4 worm cellular contexts compared by ENCODE assay signal in the genomic region with DNA sequence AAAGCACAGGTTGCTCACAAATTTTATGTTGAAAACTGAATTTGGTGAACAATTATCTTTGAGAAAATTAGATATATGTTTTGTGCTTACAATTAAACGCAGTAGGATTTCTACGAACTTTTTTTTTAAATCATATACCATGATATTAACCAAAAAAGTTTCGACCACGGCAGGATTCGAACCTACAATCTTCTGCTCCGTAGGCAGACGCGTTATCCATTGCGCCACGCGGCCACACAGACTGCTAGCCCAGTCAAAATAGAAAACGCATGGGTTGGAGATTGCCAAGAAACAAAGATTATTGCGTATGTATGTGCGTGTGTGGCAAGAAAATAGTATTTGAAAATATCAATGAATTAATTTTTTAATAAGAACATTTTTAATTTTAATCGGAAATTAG.
TF ChIP-seq lines count a peak whose summit lies in the region.

No protein-coding gene starts in this region.

TF ChIP-seq in whole organism, L2 larva, 48 proteins besides CTCF, POLR2A, EP300 and RAD21 (continued from another document):
- TF ChIP-seq unc-39 (tag; optimal IDR thresholded peaks at IDR 0.05; lab: Kevin White, UChicago), result no peak
- TF ChIP-seq mbf-1 (tag; optimal IDR thresholded peaks at IDR 0.05; lab: Kevin White, UChicago), result no peak
- no peak for TF ChIP-seq elt-3 (tag; optimal IDR thresholded peaks at IDR 0.05; lab: Kevin White, UChicago)
- TF ChIP-seq nhr-237 (tag; optimal IDR thresholded peaks at IDR 0.05; lab: Kevin White, UChicago), result no peak
- TF ChIP-seq egl-27 (tag; optimal IDR thresholded peaks at IDR 0.05; lab: Kevin White, UChicago), result no peak
- peak; percentile 56 for TF ChIP-seq sma-9 (GFP tag; optimal IDR thresholded peaks at IDR 0.05; lab: Kevin White, UChicago)
- TF ChIP-seq sma-9 (tag; optimal IDR thresholded peaks at IDR 0.05; lab: Kevin White, UChicago), result no peak
- TF ChIP-seq mdl-1 (tag; optimal IDR thresholded peaks at IDR 0.05; lab: Kevin White, UChicago), result no peak
- TF ChIP-seq nhr-21 (tag; optimal IDR thresholded peaks at IDR 0.05; lab: Kevin White, UChicago), result peak; percentile 62
- no peak for TF ChIP-seq ztf-1 (GFP tag; conservative IDR thresholded peaks at IDR 0.05; lab: Robert Waterston, UW)
- TF ChIP-seq dmd-4 (tag; optimal IDR thresholded peaks at IDR 0.05; lab: Kevin White, UChicago), result no peak
- TF ChIP-seq R02D3.7 (tag; optimal IDR thresholded peaks at IDR 0.05; lab: Kevin White, UChicago), result no peak
- TF ChIP-seq ceh-82 (tag; optimal IDR thresholded peaks at IDR 0.05; lab: Kevin White, UChicago), result no peak
- TF ChIP-seq sma-3 (GFP tag; optimal IDR thresholded peaks at IDR 0.05; lab: Kevin White, UChicago), result peak; percentile 44
- no peak for TF ChIP-seq Y55F3AM.14 (GFP tag; optimal IDR thresholded peaks at IDR 0.05; lab: Kevin White, UChicago)
- no peak for TF ChIP-seq aly-2 (tag; optimal IDR thresholded peaks at IDR 0.05; lab: Kevin White, UChicago)
- TF ChIP-seq ZK546.5 (tag; optimal IDR thresholded peaks at IDR 0.05; lab: Kevin White, UChicago), result no peak
- TF ChIP-seq mab-5 (tag; optimal IDR thresholded peaks at IDR 0.05; lab: Kevin White, UChicago), result no peak
- TF ChIP-seq unc-55 (GFP tag; optimal IDR thresholded peaks at IDR 0.05; lab: Kevin White, UChicago), result peak; percentile 46
- TF ChIP-seq crh-2 (tag; optimal IDR thresholded peaks at IDR 0.05; lab: Kevin White, UChicago), result peak; percentile 47
- TF ChIP-seq lin-39 (tag; optimal IDR thresholded peaks at IDR 0.05; lab: Kevin White, UChicago), result no peak
- TF ChIP-seq lin-11 (tag; optimal IDR thresholded peaks at IDR 0.05; lab: Kevin White, UChicago), result no peak
- TF ChIP-seq C34F6.9 (tag; optimal IDR thresholded peaks at IDR 0.05; lab: Kevin White, UChicago), result peak; percentile 50
- peak; percentile 45 for TF ChIP-seq lin-13 (GFP tag; optimal IDR thresholded peaks at IDR 0.05; lab: Kevin White, UChicago)
- TF ChIP-seq skn-1 (tag; optimal IDR thresholded peaks at IDR 0.05; lab: Kevin White, UChicago), result no peak
- no peak for TF ChIP-seq sem-4 (tag; optimal IDR thresholded peaks at IDR 0.05; lab: Kevin White, UChicago)

TF ChIP-seq in whole organism, L4 larva, 104 proteins besides CTCF, POLR2A, EP300 and RAD21 (continued from another document and continues in another):
- TF ChIP-seq Y75B8A.6 (GFP tag; IDR thresholded peaks at IDR 0.05; lab: Robert Waterston, UW), result 0 out of 2 replicates have a peak, but pooled peaks have one; percentile 76
- TF ChIP-seq nhr-6 (tag; optimal IDR thresholded peaks at IDR 0.05; lab: Kevin White, UChicago), result peak; percentile 12
- no peak for TF ChIP-seq ztf-11 (tag; optimal IDR thresholded peaks at IDR 0.05; lab: Kevin White, UChicago)
- no peak; the same call in 1 of the 2 replicates for TF ChIP-seq lim-7 (GFP tag; IDR thresholded peaks at IDR 0.05; lab: Robert Waterston, UW)
- peak; percentile 83 for TF ChIP-seq daf-19 (GFP tag; conservative IDR thresholded peaks at IDR 0.05; lab: Robert Waterston, UW)
- TF ChIP-seq fkh-10 (GFP tag; optimal IDR thresholded peaks at IDR 0.05; lab: Kevin White, UChicago), result no peak
- peak; percentile 63 for TF ChIP-seq mdt-29 (GFP tag; IDR thresholded peaks at IDR 0.05; lab: Robert Waterston, UW)
- TF ChIP-seq zip-2 (tag; optimal IDR thresholded peaks at IDR 0.05; lab: Kevin White, UChicago), result peak; percentile 72
- TF ChIP-seq hlh-11 (tag; optimal IDR thresholded peaks at IDR 0.05; lab: Kevin White, UChicago), result peak; percentile 48
- TF ChIP-seq unc-39 (tag; optimal IDR thresholded peaks at IDR 0.05; lab: Kevin White, UChicago), result no peak
- TF ChIP-seq lin-39 (tag; optimal IDR thresholded peaks at IDR 0.05; lab: Kevin White, UChicago), result no peak
- peak; percentile 33; the same call in 1 of the 2 replicates for TF ChIP-seq ceh-44 (GFP tag; IDR thresholded peaks at IDR 0.05; lab: Robert Waterston, UW)
- TF ChIP-seq nhr-48 (tag; optimal IDR thresholded peaks at IDR 0.05; lab: Kevin White, UChicago), result peak; percentile 48
- TF ChIP-seq mxl-3 (GFP tag; optimal IDR thresholded peaks at IDR 0.05; lab: Kevin White, UChicago), result no peak
- peak; percentile 62 for TF ChIP-seq ctbp-1 (GFP tag; IDR thresholded peaks at IDR 0.05; lab: Robert Waterston, UW)
- TF ChIP-seq nhr-28 (tag; optimal IDR thresholded peaks at IDR 0.05; lab: Kevin White, UChicago), result peak; percentile 25
- TF ChIP-seq dmd-8 (GFP tag; IDR thresholded peaks at IDR 0.05; lab: Robert Waterston, UW), result no peak
- peak; percentile 71 for TF ChIP-seq rbr-2 (tag; optimal IDR thresholded peaks at IDR 0.05; lab: Kevin White, UChicago)
- TF ChIP-seq zfp-2 (tag; optimal IDR thresholded peaks at IDR 0.05; lab: Kevin White, UChicago), result peak; percentile 5
- peak; percentile 61 for TF ChIP-seq ztf-7 (tag; optimal IDR thresholded peaks at IDR 0.05; lab: Kevin White, UChicago)
- peak; percentile 1 for TF ChIP-seq T20F7.1 (GFP tag; optimal IDR thresholded peaks at IDR 0.05; lab: Kevin White, UChicago)
- no peak for TF ChIP-seq aly-2 (tag; optimal IDR thresholded peaks at IDR 0.05; lab: Kevin White, UChicago)
- peak in 1 of 2 experiments; percentile 16 for TF ChIP-seq mdl-1 (tag; optimal IDR thresholded peaks at IDR 0.05; lab: Kevin White, UChicago)
- no peak for TF ChIP-seq nhr-77 (tag; optimal IDR thresholded peaks at IDR 0.05; lab: Kevin White, UChicago)
- no peak for TF ChIP-seq cey-2 (tag; optimal IDR thresholded peaks at IDR 0.05; lab: Kevin White, UChicago; ENCODE audit: borderline replicate concordance, insufficient read depth)
- TF ChIP-seq ZK546.5 (tag; optimal IDR thresholded peaks at IDR 0.05; lab: Kevin White, UChicago), result no peak
- peak; percentile 50 for TF ChIP-seq spr-1 (tag; optimal IDR thresholded peaks at IDR 0.05; lab: Kevin White, UChicago)
- no peak for TF ChIP-seq daf-8 (GFP tag; IDR thresholded peaks at IDR 0.05; lab: Robert Waterston, UW)
- TF ChIP-seq jun-1 (tag; optimal IDR thresholded peaks at IDR 0.05; lab: Kevin White, UChicago), result no peak
- no peak for TF ChIP-seq saeg-2 (GFP tag; IDR thresholded peaks at IDR 0.05; lab: Robert Waterston, UW)
- no peak for TF ChIP-seq zip-11 (GFP tag; IDR thresholded peaks at IDR 0.05; lab: Robert Waterston, UW)
- TF ChIP-seq nhr-76 (tag; optimal IDR thresholded peaks at IDR 0.05; lab: Kevin White, UChicago), result no peak
- TF ChIP-seq T26A8.4 (GFP tag; IDR thresholded peaks at IDR 0.05; lab: Robert Waterston, UW), result no peak
- TF ChIP-seq attf-4 (tag; optimal IDR thresholded peaks at IDR 0.05; lab: Kevin White, UChicago), result no peak
- TF ChIP-seq fos-1 (tag; optimal IDR thresholded peaks at IDR 0.05; lab: Kevin White, UChicago), result no peak
- TF ChIP-seq arid-1 (GFP tag; conservative IDR thresholded peaks at IDR 0.05; lab: Robert Waterston, UW), result no peak

TF ChIP-seq in whole organism, late embryonic, 69 proteins besides CTCF, POLR2A, EP300 and RAD21 (continued from another document):
- no peak for TF ChIP-seq pqm-1 (tag; optimal IDR thresholded peaks at IDR 0.05; lab: Kevin White, UChicago)
- TF ChIP-seq hlh-13 (GFP tag; optimal IDR thresholded peaks at IDR 0.05; lab: Kevin White, UChicago), result peak; percentile 24
- TF ChIP-seq zip-5 (tag; optimal IDR thresholded peaks at IDR 0.05; lab: Kevin White, UChicago), result peak; percentile 25
- TF ChIP-seq pax-1 (tag; optimal IDR thresholded peaks at IDR 0.05; lab: Kevin White, UChicago), result no peak
- peak; percentile 42 for TF ChIP-seq fax-1 (tag; optimal IDR thresholded peaks at IDR 0.05; lab: Kevin White, UChicago)
- TF ChIP-seq eyg-1 (tag; optimal IDR thresholded peaks at IDR 0.05; lab: Kevin White, UChicago), result no peak
- peak; percentile 75 for TF ChIP-seq ref-2 (tag; optimal IDR thresholded peaks at IDR 0.05; lab: Kevin White, UChicago)
- TF ChIP-seq dmd-4 (tag; optimal IDR thresholded peaks at IDR 0.05; lab: Kevin White, UChicago; ENCODE audit: borderline replicate concordance), result no peak
- TF ChIP-seq madf-2 (tag; optimal IDR thresholded peaks at IDR 0.05; lab: Kevin White, UChicago), result peak; percentile 56
- TF ChIP-seq rnt-1 (tag; optimal IDR thresholded peaks at IDR 0.05; lab: Kevin White, UChicago), result peak; percentile 31
- TF ChIP-seq pha-2 (tag; optimal IDR thresholded peaks at IDR 0.05; lab: Kevin White, UChicago), result no peak
- TF ChIP-seq hlh-15 (tag; optimal IDR thresholded peaks at IDR 0.05; lab: Kevin White, UChicago), result peak; percentile 55
- peak; percentile 20 for TF ChIP-seq nfya-1 (tag; optimal IDR thresholded peaks at IDR 0.05; lab: Kevin White, UChicago)
- TF ChIP-seq tbx-2 (tag; optimal IDR thresholded peaks at IDR 0.05; lab: Kevin White, UChicago), result peak; percentile 34
- peak; percentile 50 for TF ChIP-seq ceh-2 (tag; optimal IDR thresholded peaks at IDR 0.05; lab: Kevin White, UChicago)
- no peak for TF ChIP-seq ama-1 (optimal IDR thresholded peaks at IDR 0.05; lab: Kevin White, UChicago)
- TF ChIP-seq ceh-19 (GFP tag; optimal IDR thresholded peaks at IDR 0.05; lab: Kevin White, UChicago), result peak; percentile 76
- peak; percentile 23 for TF ChIP-seq F13H6.1 (tag; optimal IDR thresholded peaks at IDR 0.05; lab: Kevin White, UChicago)
- peak; percentile 55 for TF ChIP-seq ttx-3 (tag; optimal IDR thresholded peaks at IDR 0.05; lab: Kevin White, UChicago)
- peak; percentile 33 for TF ChIP-seq K09A11.1 (tag; optimal IDR thresholded peaks at IDR 0.05; lab: Kevin White, UChicago; ENCODE audit: insufficient read depth)
- TF ChIP-seq odd-2 (tag; optimal IDR thresholded peaks at IDR 0.05; lab: Kevin White, UChicago), result no peak
- TF ChIP-seq ceh-18 (tag; optimal IDR thresholded peaks at IDR 0.05; lab: Kevin White, UChicago), result peak; percentile 53
- peak; percentile 61 for TF ChIP-seq sdc-2 (tag; optimal IDR thresholded peaks at IDR 0.05; lab: Kevin White, UChicago)
- TF ChIP-seq ceh-14 (tag; optimal IDR thresholded peaks at IDR 0.05; lab: Kevin White, UChicago), result peak; percentile 72
- no peak for TF ChIP-seq Y22D7AL.16 (tag; optimal IDR thresholded peaks at IDR 0.05; lab: Kevin White, UChicago)
- TF ChIP-seq unc-42 (tag; optimal IDR thresholded peaks at IDR 0.05; lab: Kevin White, UChicago), result no peak
- no peak for TF ChIP-seq pha-4 (tag; optimal IDR thresholded peaks at IDR 0.05; lab: Kevin White, UChicago)
- TF ChIP-seq nhr-232 (tag; optimal IDR thresholded peaks at IDR 0.05; lab: Kevin White, UChicago), result peak; percentile 13
- TF ChIP-seq ceh-24 (tag; optimal IDR thresholded peaks at IDR 0.05; lab: Kevin White, UChicago), result peak; percentile 5
- peak; percentile 44 for TF ChIP-seq T23F11.4 (GFP tag; optimal IDR thresholded peaks at IDR 0.05; lab: Kevin White, UChicago)
- peak; percentile 61 for TF ChIP-seq fkh-6 (tag; optimal IDR thresholded peaks at IDR 0.05; lab: Kevin White, UChicago)
- no peak for TF ChIP-seq hlh-8 (tag; optimal IDR thresholded peaks at IDR 0.05; lab: Kevin White, UChicago)

TF ChIP-seq in whole organism, mixed stage, embryonic, 35 proteins besides CTCF, POLR2A, EP300 and RAD21 (continued from another document):
- TF ChIP-seq unc-120 (tag; optimal IDR thresholded peaks at IDR 0.05; lab: Kevin White, UChicago; ENCODE audit: poor library complexity, severe bottlenecking) (peak; percentile 70), nhr-76 (tag; optimal IDR thresholded peaks at IDR 0.05; lab: Kevin White, UChicago) (no peak)
TF ChIP-seq in whole organism, mixed stage, embryonic: peak in this region for 16.
